Fruit fly (Drosophila melanogaster) whole organism, embryonic: Measurements from ENCODE around the gene CG7551.

ENCODE experiments used
- Bteb2 ChIP-seq: fragments of 200-800 bp; sonication (Bioruptor generic); optimal IDR thresholded peaks from 2 replicates; lab custom pipeline; 2016; ENCODE audit warnings: missing biosample characterization, missing genetic modification characterization
- CG10321 ChIP-seq: fragments of 200-800 bp; sonication (Bioruptor generic); IDR thresholded peaks from 2 replicates; pipeline ENCODE4 v1.3.6; 2022; ENCODE audit warnings: missing biosample characterization, missing genetic modification characterization
- CG11085 ChIP-seq: fragments of 200-800 bp; sonication (Bioruptor generic); IDR thresholded peaks from 2 replicates; pipeline ENCODE4 v1.3.6; 2022; ENCODE audit warnings: missing biosample characterization, missing genetic modification characterization
- CG11695 ChIP-seq: fragments of 200-800 bp; sonication (Bioruptor generic); IDR thresholded peaks from 3 replicates; pipeline ENCODE4 v1.3.6; 2022; ENCODE audit warnings: missing biosample characterization, missing genetic modification characterization
- CG11696 ChIP-seq: fragments of 200-800 bp; sonication (Bioruptor generic); IDR thresholded peaks from 2 replicates; pipeline ENCODE4 v1.3.6; 2022; ENCODE audit warnings: missing biosample characterization, missing genetic modification characterization
- CG12391 ChIP-seq: fragments of 200-800 bp; sonication (Bioruptor generic); optimal IDR thresholded peaks from 3 replicates; lab custom pipeline; 2018; ENCODE audit warnings: missing biosample characterization, mild to moderate bottlenecking, missing genetic modification characterization, moderate library complexity
- CG15011 ChIP-seq: fragments of 200-800 bp; sonication (Bioruptor generic); optimal IDR thresholded peaks from 3 replicates; lab custom pipeline; 2018; ENCODE audit warnings: missing biosample characterization, mild to moderate bottlenecking, missing genetic modification characterization
- CG2129 ChIP-seq: fragments of 200-800 bp; sonication (Bioruptor generic); IDR thresholded peaks from 2 replicates; pipeline ENCODE4 v1.3.6; 2022; ENCODE audit warnings: missing biosample characterization, missing genetic modification characterization; ENCODE audit not compliant: partially characterized antibody
- CG33557 ChIP-seq: fragments of 200-800 bp; sonication (Bioruptor generic); optimal IDR thresholded peaks from 2 replicates; lab custom pipeline; 2019; ENCODE audit warnings: missing biosample characterization, mild to moderate bottlenecking, missing genetic modification characterization, moderate library complexity
- CG6683 ChIP-seq: fragments of 200-800 bp; sonication (Bioruptor generic); optimal IDR thresholded peaks from 2 replicates; lab custom pipeline; 2017; ENCODE audit warnings: missing biosample characterization, mild to moderate bottlenecking, missing genetic modification characterization, missing genetic modification reagents
- CG8089 ChIP-seq: fragments of 200-800 bp; sonication (Bioruptor generic); optimal IDR thresholded peaks from 3 replicates; lab custom pipeline; 2016; ENCODE audit warnings: missing biosample characterization, missing genetic modification characterization
- CG8478 ChIP-seq: fragments of >200 bp; optimal IDR thresholded peaks from 2 replicates; lab custom pipeline; 2018
- CG8765 ChIP-seq: fragments of 200-800 bp; sonication (Bioruptor generic); IDR thresholded peaks from 2 replicates; pipeline ENCODE4 v1.3.6; 2022; ENCODE audit warnings: missing biosample characterization, missing genetic modification characterization
- CG9437 ChIP-seq: fragments of 200-800 bp; sonication (Bioruptor generic); optimal IDR thresholded peaks from 2 replicates; lab custom pipeline; 2018; ENCODE audit warnings: missing biosample characterization, mild to moderate bottlenecking, missing genetic modification characterization
- CoRest ChIP-seq: fragments of 200-800 bp; sonication (Bioruptor generic); optimal IDR thresholded peaks from 3 replicates; lab custom pipeline; 2018; ENCODE audit warnings: missing biosample characterization, mild to moderate bottlenecking, missing genetic modification characterization, moderate library complexity
- Ets65A ChIP-seq: fragments of 200-800 bp; sonication (Bioruptor generic); peaks from one replicate; lab custom pipeline; 2016; ENCODE audit warnings: missing biosample characterization, missing genetic modification characterization
- Gug ChIP-seq: fragments of 200-800 bp; sonication (Bioruptor generic); IDR thresholded peaks from 4 replicates; pipeline ENCODE4 v1.3.6; 2022; ENCODE audit warnings: missing biosample characterization, missing genetic modification characterization
- H2.0 ChIP-seq: fragments of 200-800 bp; sonication (Bioruptor generic); IDR thresholded peaks from 2 replicates; pipeline ENCODE4 v1.3.6; 2022; ENCODE audit warnings: missing biosample characterization, missing genetic modification characterization
- HLH54F ChIP-seq: fragments of 200-800 bp; sonication (Bioruptor generic); optimal IDR thresholded peaks from 3 replicates; lab custom pipeline; 2016; ENCODE audit warnings: missing biosample characterization, missing genetic modification characterization
- Hr3 ChIP-seq: fragments of 200-800 bp; sonication (Bioruptor generic); optimal IDR thresholded peaks from 3 replicates; lab custom pipeline; 2016; ENCODE audit warnings: missing biosample characterization, missing genetic modification characterization
- MBD-R2 ChIP-seq: fragments of 200-800 bp; sonication (Bioruptor generic); IDR thresholded peaks from 2 replicates; pipeline ENCODE4 v1.3.6; 2022; ENCODE audit warnings: missing biosample characterization, missing genetic modification characterization
- NC2β ChIP-seq: fragments of 200-800 bp; sonication (Bioruptor generic); optimal IDR thresholded peaks from 2 replicates; lab custom pipeline; 2016; ENCODE audit warnings: missing biosample characterization, missing genetic modification characterization
- Neu2 ChIP-seq: fragments of 200-800 bp; sonication (Bioruptor generic); optimal IDR thresholded peaks from 3 replicates; lab custom pipeline; 2016; ENCODE audit warnings: missing biosample characterization, missing genetic modification characterization, borderline replicate concordance
- Rfx ChIP-seq: fragments of 200-800 bp; sonication (Bioruptor generic); IDR thresholded peaks from 2 replicates; pipeline ENCODE4 v1.3.6; 2022; ENCODE audit warnings: missing biosample characterization, missing genetic modification characterization
- Trl ChIP-seq, 3 experiments: fragments of >200 bp in 2 of 3; fragments of 200-800 bp in 1 of 3; sonication (Bioruptor generic) in 1 of 3; optimal IDR thresholded peaks; 2 replicates in 1 of 3; 3 replicates in 2 of 3; lab custom pipeline; 2016 to 2017; ENCODE audit warnings: missing biosample characterization in 1 of 3, missing genetic modification characterization in 1 of 3
- bbx ChIP-seq: fragments of 200-800 bp; sonication (Bioruptor generic); IDR thresholded peaks from 2 replicates; pipeline ENCODE4 v1.3.6; 2022; ENCODE audit warnings: missing biosample characterization, missing genetic modification characterization; ENCODE audit not compliant: partially characterized antibody
- br ChIP-seq: fragments of >200 bp; optimal IDR thresholded peaks from 2 replicates; lab custom pipeline; 2017
- chm ChIP-seq: fragments of 200-800 bp; sonication (Bioruptor generic); IDR thresholded peaks from 2 replicates; pipeline ENCODE4 v1.3.6; 2022; ENCODE audit warnings: missing biosample characterization, missing genetic modification characterization
- ci ChIP-seq: fragments of 200-800 bp; sonication (Bioruptor generic); IDR thresholded peaks from 3 replicates; pipeline ENCODE4 v1.3.6; 2022; ENCODE audit warnings: missing biosample characterization, missing genetic modification characterization
- dpn ChIP-seq, 2 experiments: fragments of 200-800 bp; sonication (Bioruptor generic); optimal IDR thresholded peaks; 3 replicates each; lab custom pipeline; 2016; ENCODE audit warnings: missing biosample characterization in 2 of 2, missing genetic modification characterization in 2 of 2
- dysf ChIP-seq: fragments of 200-800 bp; sonication (Bioruptor generic); IDR thresholded peaks from 3 replicates; pipeline ENCODE4 v1.3.6; 2022; ENCODE audit warnings: missing biosample characterization, missing genetic modification characterization
- ewg ChIP-seq: fragments of 200-800 bp; sonication (Bioruptor generic); optimal IDR thresholded peaks from 3 replicates; lab custom pipeline; 2017; ENCODE audit warnings: mild to moderate bottlenecking, missing biosample characterization, missing genetic modification reagents, missing genetic modification characterization
- gce ChIP-seq: fragments of 200-800 bp; sonication (Bioruptor generic); IDR thresholded peaks from 3 replicates; pipeline ENCODE4 v1.3.6; 2022; ENCODE audit warnings: missing biosample characterization, missing genetic modification characterization
- jigr1 ChIP-seq: fragments of 200-800 bp; sonication (Bioruptor generic); IDR thresholded peaks from 3 replicates; pipeline ENCODE4 v1.3.6; 2022; ENCODE audit warnings: missing biosample characterization, missing genetic modification characterization
- kah ChIP-seq: fragments of 200-800 bp; sonication (Bioruptor generic); optimal IDR thresholded peaks from 2 replicates; lab custom pipeline; 2018; ENCODE audit warnings: missing biosample characterization, mild to moderate bottlenecking, missing genetic modification characterization
- ken ChIP-seq: fragments of 200-800 bp; sonication (Bioruptor generic); IDR thresholded peaks from 3 replicates; pipeline ENCODE4 v1.3.6; 2022; ENCODE audit warnings: missing biosample characterization, missing genetic modification characterization
- lola ChIP-seq, 3 experiments: fragments of >200 bp in 2 of 3; fragments of 200-800 bp in 1 of 3; sonication (Bioruptor generic) in 1 of 3; optimal IDR thresholded peaks; 2 replicates each; lab custom pipeline; 2017 to 2019; ENCODE audit warnings: missing biosample characterization in 3 of 3, missing genetic modification characterization in 3 of 3, mild to moderate bottlenecking in 1 of 3, moderate library complexity in 1 of 3
- luna ChIP-seq: fragments of 200-800 bp; sonication (Bioruptor generic); optimal IDR thresholded peaks from 2 replicates; lab custom pipeline; 2016; ENCODE audit warnings: missing biosample characterization, missing genetic modification characterization
- maf-S ChIP-seq: fragments of 200-800 bp; sonication (Bioruptor generic); optimal IDR thresholded peaks from 2 replicates; lab custom pipeline; 2016; ENCODE audit warnings: missing biosample characterization, missing genetic modification characterization
- mld ChIP-seq: fragments of 200-800 bp; sonication (Bioruptor generic); IDR thresholded peaks from 3 replicates; pipeline ENCODE4 v1.3.6; 2022; ENCODE audit warnings: missing biosample characterization, missing genetic modification characterization; ENCODE audit not compliant: partially characterized antibody
- nerfin-1 ChIP-seq: fragments of 200-800 bp; sonication (Bioruptor generic); optimal IDR thresholded peaks from 3 replicates; lab custom pipeline; 2019; ENCODE audit warnings: missing biosample characterization, mild to moderate bottlenecking, missing genetic modification characterization, moderate library complexity
- nerfin-2 ChIP-seq: fragments of 200-800 bp; sonication (Bioruptor generic); IDR thresholded peaks from 2 replicates; pipeline ENCODE4 v1.3.6; 2022; ENCODE audit warnings: missing biosample characterization, missing genetic modification characterization; ENCODE audit not compliant: partially characterized antibody
- nmo ChIP-seq: fragments of 200-800 bp; sonication (Bioruptor generic); optimal IDR thresholded peaks from 2 replicates; lab custom pipeline; 2018; ENCODE audit warnings: missing biosample characterization, mild to moderate bottlenecking, missing genetic modification characterization, moderate library complexity
- pita ChIP-seq: fragments of 200-800 bp; sonication (Bioruptor generic); optimal IDR thresholded peaks from 2 replicates; lab custom pipeline; 2017; ENCODE audit warnings: missing biosample characterization, mild to moderate bottlenecking, missing genetic modification characterization
- schlank ChIP-seq: fragments of 200-800 bp; sonication (Bioruptor generic); optimal IDR thresholded peaks from 2 replicates; lab custom pipeline; 2018; ENCODE audit warnings: missing biosample characterization, mild to moderate bottlenecking, missing genetic modification characterization
- sens ChIP-seq: fragments of 200-800 bp; sonication (Bioruptor generic); peaks from one replicate; lab custom pipeline; 2016; ENCODE audit warnings: missing biosample characterization, missing genetic modification characterization
- shn ChIP-seq: fragments of 200-800 bp; sonication (Bioruptor generic); optimal IDR thresholded peaks from 3 replicates; lab custom pipeline; 2016; ENCODE audit warnings: missing biosample characterization, missing genetic modification characterization
- ssp ChIP-seq: fragments of 200-800 bp; sonication (Bioruptor generic); IDR thresholded peaks from 2 replicates; pipeline ENCODE4 v1.3.6; 2022; ENCODE audit warnings: missing biosample characterization, missing genetic modification characterization
- stc ChIP-seq: fragments of 200-800 bp; sonication (Bioruptor generic); IDR thresholded peaks from 2 replicates; pipeline ENCODE4 v1.3.6; 2022; ENCODE audit warnings: missing biosample characterization, missing genetic modification characterization
- ttk ChIP-seq: fragments of 200-800 bp; sonication (Bioruptor generic); IDR thresholded peaks from 2 replicates; pipeline ENCODE4 v2.1.2; 2022; ENCODE audit warnings: missing biosample characterization, missing genetic modification characterization
- yki ChIP-seq: fragments of >200 bp; optimal IDR thresholded peaks from 3 replicates; lab custom pipeline; 2018

The CG7551 gene

DNA sequence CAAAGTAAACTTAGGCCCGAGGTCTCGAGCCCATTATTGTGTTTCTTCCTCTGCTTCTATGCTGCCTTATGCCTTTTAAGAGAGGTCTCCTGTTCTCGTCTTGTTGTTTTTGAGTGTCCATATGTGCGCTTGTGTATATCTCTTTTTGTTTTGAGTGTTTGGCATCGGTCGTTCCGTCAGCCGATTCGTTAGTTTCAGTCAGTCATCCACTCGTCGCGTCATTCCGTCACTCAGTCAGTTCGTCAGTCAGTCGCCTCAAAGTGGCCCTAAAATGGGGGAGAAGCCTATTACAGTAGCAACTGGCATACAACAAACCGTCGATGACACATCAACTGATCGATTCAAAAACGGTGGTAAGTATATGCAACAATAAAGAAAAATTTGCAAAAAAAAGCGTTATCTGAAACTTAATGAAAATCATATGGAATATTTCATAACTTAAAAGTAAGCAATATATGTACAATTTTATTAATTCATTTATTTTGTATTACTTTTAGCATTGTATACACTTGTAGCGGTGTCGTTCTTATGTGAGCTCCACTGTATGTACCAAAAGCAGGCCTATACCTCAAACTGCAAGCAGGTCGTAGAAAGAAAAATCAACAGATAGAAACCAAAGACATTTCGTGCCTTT, 40.1 kb upstream of the CG7551 start (continued):
- TF ChIP-seq CG8089 (peak; percentile 86), nerfin-1 (peak; percentile 95), chm (GFP tag; lab: Robert Waterston, UW) (peak; percentile 98), MBD-R2 (GFP tag; lab: Robert Waterston, UW) (peak; percentile 80), CG11085 (GFP tag; lab: Robert Waterston, UW) (peak; percentile 80), mld (GFP tag; lab: Robert Waterston, UW) (no peak), Neu2 (no peak), br (lab: Kevin White, UChicago) (no peak), stc (GFP tag; lab: Robert Waterston, UW) (peak; percentile 96), HLH54F (peak; percentile 90), ttk (GFP tag; lab: Robert Waterston, UW) (peak; percentile 94), ewg (GFP tag; lab: Kevin White, UChicago) (peak; percentile 89), Hr3 (peak; percentile 94), CG12391 (tag; lab: Kevin White, UChicago) (peak; percentile 95), Ets65A (peak; percentile 98), maf-S (peak; percentile 74), schlank (tag; lab: Kevin White, UChicago) (peak; percentile 69), sens (peak; percentile 99), CG6683 (GFP tag; lab: Kevin White, UChicago) (peak; percentile 82), dysf (GFP tag; lab: Robert Waterston, UW) (peak; percentile 96), bbx (GFP tag; lab: Robert Waterston, UW) (no peak), ci (peak; percentile 99), H2.0 (GFP tag; lab: Robert Waterston, UW) (peak; percentile 98), ken (GFP tag; lab: Robert Waterston, UW) (peak; percentile 96), CG8478 (lab: Kevin White, UChicago) (no peak), jigr1 (peak; percentile 96), CG9437 (peak; percentile 85), luna (GFP tag; lab: Kevin White, UChicago) (no peak), Trl (optimal IDR thresholded peaks at IDR 0.05; lab: Kevin White, UChicago) (no peak), Trl (GFP tag; optimal IDR thresholded peaks at IDR 0.05; lab: Kevin White, UChicago) (peak; percentile 69), CG2129 (no peak), ssp (peak; percentile 90), CG15011 (GFP tag; lab: Kevin White, UChicago) (peak; percentile 86), CoRest (peak; percentile 96), kah (peak; percentile 91), CG11695 (GFP tag; lab: Robert Waterston, UW) (peak; percentile 97), Rfx (GFP tag; lab: Robert Waterston, UW) (peak; percentile 96), dpn (GFP tag; optimal IDR thresholded peaks at IDR 0.05; lab: Kevin White, UChicago) (peak; percentile 84 to 91), Bteb2 (GFP tag; lab: Kevin White, UChicago) (peak; percentile 71), pita (GFP tag; lab: Kevin White, UChicago) (no peak), CG10321 (GFP tag; lab: Robert Waterston, UW) (peak; percentile 85), nerfin-2 (no peak), nmo (GFP tag; lab: Kevin White, UChicago) (peak; percentile 96), CG11696 (GFP tag; lab: Robert Waterston, UW) (peak; percentile 74), NC2β (GFP tag; lab: Kevin White, UChicago) (peak; percentile 82), CG8765 (GFP tag; lab: Robert Waterston, UW) (peak; percentile 89), lola (GFP tag; optimal IDR thresholded peaks at IDR 0.05; lab: Kevin White, UChicago) (peak in 1 of 3 experiments; percentile 95), shn (GFP tag; lab: Kevin White, UChicago) (peak; percentile 91), yki (lab: Kevin White, UChicago) (no peak), Gug (GFP tag; lab: Robert Waterston, UW) (peak; percentile 85), CG33557 (GFP tag; lab: Kevin White, UChicago) (peak; percentile 96), gce (GFP tag; lab: Robert Waterston, UW) (peak; percentile 81; the same call in 2 of the 3 replicates)
